Fruit fly (Drosophila melanogaster) whole organism, prepupa: ENCODE results near the gene mRpL51.

ENCODE experiments used
- Blimp-1 ChIP-seq: fragments of 200-800 bp; sonication (Bioruptor generic); optimal IDR thresholded peaks from 3 replicates; lab custom pipeline; 2017; ENCODE audit warnings: missing biosample characterization, missing genetic modification characterization, mild to moderate bottlenecking, moderate library complexity, missing genetic modification reagents
- CG10631 ChIP-seq: fragments of 200-800 bp; sonication (Bioruptor generic); optimal IDR thresholded peaks from 2 replicates; lab custom pipeline; 2016; ENCODE audit warnings: missing biosample characterization, missing genetic modification characterization
- CG10669 ChIP-seq: fragments of 200-800 bp; sonication (Bioruptor generic); optimal IDR thresholded peaks from 3 replicates; lab custom pipeline; 2018; ENCODE audit warnings: missing biosample characterization, mild to moderate bottlenecking, missing genetic modification characterization, moderate library complexity
- CG11294 ChIP-seq: fragments of 200-800 bp; sonication (Bioruptor generic); IDR thresholded peaks from 2 replicates; pipeline ENCODE4 v1.3.6; 2022; ENCODE audit warnings: missing biosample characterization, missing genetic modification characterization
- CG11762 ChIP-seq: fragments of 200-800 bp; sonication (Bioruptor generic); optimal IDR thresholded peaks from 3 replicates; lab custom pipeline; 2016; ENCODE audit warnings: missing biosample characterization, missing genetic modification characterization; ENCODE audit not compliant: insufficient read depth
- CG15336 ChIP-seq: fragments of 200-800 bp; sonication (Bioruptor generic); IDR thresholded peaks from 2 replicates; pipeline ENCODE4 v1.3.6; 2022; ENCODE audit warnings: missing biosample characterization, missing genetic modification characterization
- CG1621 ChIP-seq: fragments of 200-800 bp; sonication (Bioruptor generic); optimal IDR thresholded peaks from 3 replicates; lab custom pipeline; 2018; ENCODE audit warnings: missing biosample characterization, mild to moderate bottlenecking, missing genetic modification characterization
- CG3032 ChIP-seq: fragments of 200-800 bp; optimal IDR thresholded peaks from 2 replicates; lab custom pipeline; 2019; ENCODE audit warnings: missing biosample characterization, mild to moderate bottlenecking, missing genetic modification characterization, moderate library complexity
- CG31627 ChIP-seq: fragments of 200-800 bp; sonication (Bioruptor generic); optimal IDR thresholded peaks from 3 replicates; lab custom pipeline; 2016; ENCODE audit warnings: missing biosample characterization, missing genetic modification characterization
- CG32006 ChIP-seq: fragments of 200-800 bp; sonication (Bioruptor generic); optimal IDR thresholded peaks from 3 replicates; lab custom pipeline; 2017; ENCODE audit warnings: missing biosample characterization, mild to moderate bottlenecking, missing genetic modification characterization
- CG34406 ChIP-seq: fragments of 200-800 bp; sonication (Bioruptor generic); optimal IDR thresholded peaks from 3 replicates; lab custom pipeline; 2016; ENCODE audit warnings: missing biosample characterization, missing genetic modification characterization
- CG3919 ChIP-seq: fragments of 200-800 bp; sonication (Bioruptor generic); optimal IDR thresholded peaks from 3 replicates; lab custom pipeline; 2016; ENCODE audit warnings: missing biosample characterization, missing genetic modification characterization
- CG4318 ChIP-seq: fragments of 200-800 bp; sonication (Bioruptor generic); optimal IDR thresholded peaks from 3 replicates; lab custom pipeline; 2017; ENCODE audit warnings: missing biosample characterization, mild to moderate bottlenecking, missing genetic modification characterization
- CG6276 ChIP-seq: fragments of 200-800 bp; sonication (Bioruptor generic); optimal IDR thresholded peaks from 2 replicates; lab custom pipeline; 2017; ENCODE audit warnings: missing biosample characterization, mild to moderate bottlenecking, missing genetic modification characterization
- CG6792 ChIP-seq: fragments of 200-800 bp; sonication (Bioruptor generic); optimal IDR thresholded peaks from 3 replicates; lab custom pipeline; 2016; ENCODE audit warnings: missing biosample characterization, missing genetic modification characterization
- CG6808 ChIP-seq: fragments of 200-800 bp; sonication (Bioruptor generic); optimal IDR thresholded peaks from 3 replicates; lab custom pipeline; 2017; ENCODE audit warnings: missing biosample characterization, missing genetic modification characterization, mild to moderate bottlenecking, moderate library complexity, missing genetic modification reagents
- CG6854 ChIP-seq: fragments of 200-800 bp; sonication (Bioruptor generic); optimal IDR thresholded peaks from 2 replicates; lab custom pipeline; 2017; ENCODE audit warnings: missing biosample characterization, mild to moderate bottlenecking, missing genetic modification characterization
- CG7368 ChIP-seq: fragments of 200-800 bp; sonication (Bioruptor generic); optimal IDR thresholded peaks from 3 replicates; lab custom pipeline; 2016; ENCODE audit warnings: missing biosample characterization, missing genetic modification characterization
- CG8119 ChIP-seq: fragments of 200-800 bp; sonication (Bioruptor generic); IDR thresholded peaks from 3 replicates; pipeline ENCODE4 v1.3.6; 2022; ENCODE audit warnings: missing biosample characterization, missing genetic modification characterization
- CG8319 ChIP-seq: fragments of 200-800 bp; sonication (Bioruptor generic); optimal IDR thresholded peaks from 3 replicates; lab custom pipeline; 2016; ENCODE audit warnings: missing biosample characterization, missing genetic modification characterization
- CG8632 ChIP-seq: fragments of 200-800 bp; sonication (Bioruptor generic); optimal IDR thresholded peaks from 3 replicates; lab custom pipeline; 2016; ENCODE audit warnings: missing biosample characterization, missing genetic modification characterization
- Eip75B ChIP-seq: fragments of 200-800 bp; sonication (Bioruptor generic); optimal IDR thresholded peaks from 3 replicates; lab custom pipeline; 2016; ENCODE audit warnings: missing biosample characterization, missing genetic modification characterization
- Eip78C ChIP-seq: fragments of 200-800 bp; sonication (Bioruptor generic); peaks from one replicate; lab custom pipeline; 2016; ENCODE audit warnings: missing biosample characterization, missing genetic modification characterization
- Eip93F ChIP-seq: fragments of 200-800 bp; sonication (Bioruptor generic); optimal IDR thresholded peaks from 2 replicates; lab custom pipeline; 2016; ENCODE audit warnings: missing biosample characterization, mild to moderate bottlenecking, missing genetic modification characterization
- Ets21C ChIP-seq: fragments of 200-800 bp; sonication (Bioruptor generic); optimal IDR thresholded peaks from 3 replicates; lab custom pipeline; 2016; ENCODE audit warnings: missing biosample characterization, missing genetic modification characterization
- Ets96B ChIP-seq: fragments of 200-800 bp; optimal IDR thresholded peaks from 2 replicates; lab custom pipeline; 2019; ENCODE audit warnings: missing biosample characterization, mild to moderate bottlenecking, missing genetic modification characterization, moderate library complexity
- Hr38 ChIP-seq: sonication (Bioruptor generic); optimal IDR thresholded peaks from 2 replicates; lab custom pipeline; 2016; ENCODE audit warnings: missing biosample characterization, missing genetic modification characterization
- Met ChIP-seq: fragments of 200-800 bp; sonication (Bioruptor generic); optimal IDR thresholded peaks from 3 replicates; lab custom pipeline; 2016; ENCODE audit warnings: missing biosample characterization, missing genetic modification characterization
- OdsH ChIP-seq: fragments of 200-800 bp; sonication (Bioruptor generic); optimal IDR thresholded peaks from 3 replicates; lab custom pipeline; 2016; ENCODE audit warnings: missing biosample characterization, missing genetic modification characterization
- Smox ChIP-seq: fragments of 200-800 bp; sonication (Bioruptor generic); optimal IDR thresholded peaks from 3 replicates; lab custom pipeline; 2016; ENCODE audit warnings: missing biosample characterization, missing genetic modification characterization
- Sox102F ChIP-seq: fragments of 200-800 bp; sonication (Bioruptor generic); optimal IDR thresholded peaks from 2 replicates; lab custom pipeline; 2016; ENCODE audit warnings: missing biosample characterization, mild to moderate bottlenecking, missing genetic modification characterization
- Sox14 ChIP-seq: fragments of 200-800 bp; sonication (Bioruptor generic); optimal IDR thresholded peaks from 3 replicates; lab custom pipeline; 2016; ENCODE audit warnings: missing biosample characterization, missing genetic modification characterization
- Sox15 ChIP-seq: fragments of 200-800 bp; sonication (Bioruptor generic); optimal IDR thresholded peaks from 3 replicates; lab custom pipeline; 2016; ENCODE audit warnings: missing biosample characterization, missing genetic modification characterization
- achi ChIP-seq: fragments of 200-800 bp; sonication (Bioruptor generic); optimal IDR thresholded peaks from 3 replicates; lab custom pipeline; 2016; ENCODE audit warnings: missing biosample characterization, missing genetic modification characterization
- acj6 ChIP-seq: fragments of 200-800 bp; sonication (Bioruptor generic); optimal IDR thresholded peaks from 3 replicates; lab custom pipeline; 2016; ENCODE audit warnings: missing biosample characterization, missing genetic modification characterization
- cyc ChIP-seq: fragments of 200-800 bp; sonication (Bioruptor generic); optimal IDR thresholded peaks from 3 replicates; lab custom pipeline; 2016; ENCODE audit warnings: missing biosample characterization, missing genetic modification characterization
- dsx ChIP-seq: fragments of 200-800 bp; optimal IDR thresholded peaks from 3 replicates; lab custom pipeline; 2019; ENCODE audit warnings: missing biosample characterization, mild to moderate bottlenecking, missing genetic modification characterization, moderate library complexity; ENCODE audit not compliant: poor library complexity, severe bottlenecking
- eg ChIP-seq: fragments of 200-800 bp; sonication (Bioruptor generic); IDR thresholded peaks from 3 replicates; pipeline ENCODE4 v1.3.6; 2022; ENCODE audit warnings: missing biosample characterization, missing genetic modification characterization
- esn ChIP-seq: fragments of 200-800 bp; sonication (Bioruptor generic); optimal IDR thresholded peaks from 2 replicates; lab custom pipeline; 2016; ENCODE audit warnings: missing biosample characterization, mild to moderate bottlenecking, missing genetic modification characterization, moderate library complexity
- fkh ChIP-seq: fragments of 200-800 bp; sonication (Bioruptor generic); optimal IDR thresholded peaks from 3 replicates; lab custom pipeline; 2017; ENCODE audit warnings: missing biosample characterization, mild to moderate bottlenecking, missing genetic modification characterization, moderate library complexity
- lz ChIP-seq: fragments of 200-800 bp; sonication (Bioruptor generic); optimal IDR thresholded peaks from 3 replicates; lab custom pipeline; 2016; ENCODE audit warnings: missing biosample characterization, missing genetic modification characterization
- net ChIP-seq: fragments of 200-800 bp; sonication (Bioruptor generic); optimal IDR thresholded peaks from 3 replicates; lab custom pipeline; 2016; ENCODE audit warnings: missing biosample characterization, missing genetic modification characterization
- salr ChIP-seq, 2 experiments: fragments of 200-800 bp; sonication (Bioruptor generic); optimal IDR thresholded peaks; 3 replicates each; lab custom pipeline; 2016 to 2018; ENCODE audit warnings: missing biosample characterization in 2 of 2, missing genetic modification characterization in 2 of 2, mild to moderate bottlenecking in 1 of 2
- ss ChIP-seq, 2 experiments: fragments of 200-800 bp; sonication (Bioruptor generic); optimal IDR thresholded peaks; 2 replicates in 1 of 2; 3 replicates in 1 of 2; lab custom pipeline; 2017 to 2018; ENCODE audit warnings: mild to moderate bottlenecking in 2 of 2, missing biosample characterization in 2 of 2, missing genetic modification characterization in 2 of 2, moderate library complexity in 1 of 2
- svp ChIP-seq: fragments of 200-800 bp; sonication (Bioruptor generic); peaks from one replicate; lab custom pipeline; 2016; ENCODE audit warnings: missing biosample characterization, missing genetic modification characterization
- topi ChIP-seq: fragments of 200-800 bp; sonication (Bioruptor generic); optimal IDR thresholded peaks from 3 replicates; lab custom pipeline; 2016; ENCODE audit warnings: missing biosample characterization, missing genetic modification characterization
- vri ChIP-seq: fragments of 200-800 bp; sonication (Bioruptor generic); optimal IDR thresholded peaks from 3 replicates; lab custom pipeline; 2016; ENCODE audit warnings: missing biosample characterization, mild to moderate bottlenecking, missing genetic modification characterization

The mRpL51 gene

dm6 chr2L:8471667-8472066, 45.5 kb downstream of the mRpL51 start (continued):
- TF ChIP-seq CG3032 (tag; lab: Kevin White, UChicago) (peak; percentile 79), CG10631 (peak; percentile 70), Hr38 (GFP tag; lab: Kevin White, UChicago) (no peak), dsx (GFP tag; lab: Kevin White, UChicago) (peak; percentile 65), Eip93F (GFP tag; lab: Kevin White, UChicago) (no peak), CG34406 (GFP tag; lab: Kevin White, UChicago) (peak; percentile 53), achi (GFP tag; lab: Kevin White, UChicago) (peak; percentile 72), CG15336 (GFP tag; lab: Robert Waterston, UW) (peak; percentile 77), acj6 (GFP tag; lab: Kevin White, UChicago) (peak; percentile 62), Eip75B (GFP tag; lab: Kevin White, UChicago) (peak; percentile 55), fkh (GFP tag; lab: Kevin White, UChicago) (no peak), Eip78C (GFP tag; lab: Kevin White, UChicago) (peak; percentile 93), CG6792 (GFP tag; lab: Kevin White, UChicago) (peak; percentile 35), Ets96B (tag; lab: Kevin White, UChicago) (peak; percentile 76)

DNA sequence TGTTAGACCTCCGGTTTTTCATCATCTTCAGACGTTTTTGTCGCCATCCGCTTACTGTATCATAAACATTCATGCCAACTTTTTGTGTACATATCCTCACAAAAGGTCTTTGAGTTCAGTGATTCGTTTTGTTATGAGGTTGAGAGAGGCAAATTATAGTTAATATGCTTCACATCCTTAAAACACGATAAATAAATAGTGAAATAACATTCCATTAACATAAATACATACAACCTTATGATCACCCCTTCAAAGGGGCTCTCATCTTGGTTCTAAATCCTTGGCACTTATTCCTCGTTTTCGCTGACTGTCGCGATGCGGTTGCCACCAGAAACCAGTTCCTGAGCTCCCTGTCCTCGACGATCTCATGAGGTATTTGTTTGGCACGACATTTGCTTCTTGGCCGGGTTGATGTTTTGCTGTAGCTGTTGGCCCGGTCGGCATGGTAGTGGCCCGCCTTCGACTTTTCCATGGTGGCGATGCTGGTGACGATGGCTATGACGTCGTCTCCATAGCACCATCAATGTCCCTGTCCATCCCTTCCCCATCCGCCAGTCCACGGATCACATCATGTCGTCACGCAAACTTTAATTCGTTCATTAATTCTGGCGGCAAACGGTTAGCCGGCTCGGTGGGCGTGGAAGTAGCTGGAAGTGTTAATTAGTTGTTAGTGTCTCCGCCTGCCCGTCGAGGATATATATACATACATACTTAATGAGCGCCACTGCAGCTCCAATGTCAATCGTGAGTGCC, 48.1 kb downstream of the mRpL51 start:
- TF ChIP-seq CG6854 (GFP tag; lab: Kevin White, UChicago) (no peak), CG10631 (peak; percentile 21), CG6792 (GFP tag; lab: Kevin White, UChicago) (peak; percentile 28), eg (GFP tag; lab: Robert Waterston, UW) (no peak), CG7368 (no peak), CG1621 (no peak), Met (GFP tag; lab: Kevin White, UChicago) (peak; percentile 48), salr (GFP tag; optimal IDR thresholded peaks at IDR 0.05; lab: Kevin White, UChicago) (no peak), net (GFP tag; lab: Kevin White, UChicago) (no peak), cyc (GFP tag; lab: Kevin White, UChicago) (peak; percentile 8), CG3919 (GFP tag; lab: Kevin White, UChicago) (peak; percentile 34), CG6808 (GFP tag; lab: Kevin White, UChicago) (no peak), Eip75B (GFP tag; lab: Kevin White, UChicago) (peak; percentile 24), vri (peak; percentile 14), svp (GFP tag; lab: Kevin White, UChicago) (peak; percentile 68), CG8319 (GFP tag; lab: Kevin White, UChicago) (no peak), lz (peak; percentile 23), CG34406 (GFP tag; lab: Kevin White, UChicago) (no peak), Sox15 (GFP tag; lab: Kevin White, UChicago) (no peak), CG4318 (GFP tag; lab: Kevin White, UChicago) (no peak), esn (GFP tag; lab: Kevin White, UChicago) (peak; percentile 41), fkh (GFP tag; lab: Kevin White, UChicago) (no peak), topi (GFP tag; lab: Kevin White, UChicago) (peak; percentile 47), ss (GFP tag; optimal IDR thresholded peaks at IDR 0.05; lab: Kevin White, UChicago) (peak in 1 of 2 experiments; percentile 94), CG6276 (GFP tag; lab: Kevin White, UChicago) (no peak), acj6 (GFP tag; lab: Kevin White, UChicago) (peak; percentile 15), Sox14 (peak; percentile 7), CG8632 (GFP tag; lab: Kevin White, UChicago) (peak; percentile 5), Sox102F (peak; percentile 52), Blimp-1 (GFP tag; lab: Kevin White, UChicago) (peak; percentile 1), Smox (GFP tag; lab: Kevin White, UChicago) (peak; percentile 29), Ets21C (GFP tag; lab: Kevin White, UChicago) (no peak), CG11762 (GFP tag; lab: Kevin White, UChicago) (no peak), CG8119 (GFP tag; lab: Robert Waterston, UW) (no peak), OdsH (peak; percentile 32), CG32006 (GFP tag; lab: Kevin White, UChicago) (peak; percentile 37), CG11294 (GFP tag; lab: Robert Waterston, UW) (no peak), CG3032 (tag; lab: Kevin White, UChicago) (peak; percentile 21), CG31627 (GFP tag; lab: Kevin White, UChicago) (peak; percentile 36), CG10669 (GFP tag; lab: Kevin White, UChicago) (no peak)
